Fruit fly (Drosophila melanogaster) whole organism: Measurements from ENCODE around the gene Phs.

ENCODE experiments used
- CG8478 ChIP-seq: fragments of >200 bp; optimal IDR thresholded peaks from 2 replicates; lab custom pipeline; 2018; ENCODE audit warnings: inconsistent platforms
- Dll ChIP-seq: fragments of >200 bp; optimal IDR thresholded peaks from 2 replicates; lab custom pipeline; 2017
- EcR ChIP-seq, 2 experiments: fragments of >200 bp; optimal IDR thresholded peaks; 2 replicates each; lab custom pipeline; 2017; ENCODE audit warnings: missing biosample characterization in 2 of 2, missing genetic modification characterization in 2 of 2, missing genetic modification reagents in 2 of 2
- psq ChIP-seq: fragments of >200 bp; optimal IDR thresholded peaks from 2 replicates; lab custom pipeline; 2017
- usp ChIP-seq: fragments of >200 bp; optimal IDR thresholded peaks from 2 replicates; lab custom pipeline; 2017; ENCODE audit warnings: missing biosample characterization, missing genetic modification characterization, mixed read lengths

DNA sequence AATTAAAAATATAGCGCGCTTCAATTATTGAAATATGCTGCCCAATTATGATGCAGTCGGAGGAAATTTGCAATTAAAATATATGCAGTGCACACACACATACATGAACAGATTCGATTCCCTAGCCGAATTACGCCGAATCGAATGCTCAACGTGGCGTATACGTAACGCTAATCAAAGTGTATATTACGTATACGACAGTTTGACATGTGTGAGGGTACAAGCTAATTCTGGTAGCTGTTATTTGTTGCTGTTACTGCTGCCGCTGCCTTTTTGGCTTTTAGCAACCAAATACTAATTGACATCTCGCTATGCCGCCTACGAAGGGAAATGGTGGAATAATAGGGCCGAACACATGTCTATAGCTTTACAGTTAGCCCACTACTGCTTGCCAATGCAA lies 7.6 kb downstream of the Phs start:
- no peak for TF ChIP-seq psq (lab: Kevin White, UChicago)
- TF ChIP-seq EcR (GFP tag; optimal IDR thresholded peaks at IDR 0.05; lab: Kevin White, UChicago) = no peak
- no peak for TF ChIP-seq usp
- TF ChIP-seq CG8478 (lab: Kevin White, UChicago) = no peak
- no peak for TF ChIP-seq Dll (lab: Kevin White, UChicago)
